Fruit fly (Drosophila melanogaster) whole organism: Measurements from ENCODE around the gene Xrcc2.

Source experiments
- CG8478 ChIP-seq: fragments of >200 bp; optimal IDR thresholded peaks from 2 replicates; lab custom pipeline; 2018; ENCODE audit warnings: inconsistent platforms
- EcR ChIP-seq, 2 experiments: fragments of >200 bp; optimal IDR thresholded peaks; 2 replicates each; lab custom pipeline; 2017; ENCODE audit warnings: missing biosample characterization in 2 of 2, missing genetic modification characterization in 2 of 2, missing genetic modification reagents in 2 of 2

DNA sequence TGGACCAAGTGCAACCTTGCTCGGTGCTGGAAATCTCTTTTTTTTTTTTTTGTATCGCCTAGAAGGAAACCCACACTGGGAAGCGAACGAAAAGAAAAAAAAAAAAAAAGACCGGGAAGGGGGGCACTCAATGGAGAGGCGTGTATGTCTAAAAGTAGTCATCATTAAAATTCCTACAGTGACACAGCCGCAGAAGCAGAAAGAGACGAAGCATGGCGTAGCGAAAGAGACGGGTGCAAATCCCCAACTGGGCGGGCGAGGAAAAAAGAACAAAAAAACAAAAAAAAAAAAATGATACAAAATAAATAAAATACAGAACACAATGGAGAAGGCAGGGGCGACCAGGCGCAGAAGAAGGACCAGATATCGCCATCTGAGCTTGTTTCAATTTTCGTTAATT, 44.8 kb downstream of the Xrcc2 start:
- TF ChIP-seq EcR (GFP tag; optimal IDR thresholded peaks at IDR 0.05; lab: Kevin White, UChicago) = no peak
- TF ChIP-seq CG8478 (lab: Kevin White, UChicago) = no peak
